Fruit fly (Drosophila melanogaster) whole organism, embryonic: Measurements from ENCODE around the gene kz.

ENCODE experiments used
- BEAF-32 ChIP-seq: fragments of 200-800 bp; sonication (Bioruptor generic); optimal IDR thresholded peaks from 3 replicates; lab custom pipeline; 2017; ENCODE audit warnings: missing biosample characterization, missing genetic modification characterization, mild to moderate bottlenecking, moderate library complexity, missing genetic modification reagents
- Bdp1 ChIP-seq: fragments of 200-800 bp; sonication (Bioruptor generic); optimal IDR thresholded peaks from 3 replicates; lab custom pipeline; 2016; ENCODE audit warnings: missing biosample characterization, missing genetic modification characterization
- CG11723 ChIP-seq: fragments of 200-800 bp; sonication (Bioruptor generic); optimal IDR thresholded peaks from 2 replicates; lab custom pipeline; 2017; ENCODE audit warnings: missing biosample characterization, mild to moderate bottlenecking, missing genetic modification characterization
- CG12071 ChIP-seq: fragments of 200-800 bp; sonication (Bioruptor generic); optimal IDR thresholded peaks from 3 replicates; lab custom pipeline; 2018; ENCODE audit warnings: missing biosample characterization, mild to moderate bottlenecking, missing genetic modification characterization
- CG13424 ChIP-seq: fragments of 200-800 bp; sonication (Bioruptor generic); optimal IDR thresholded peaks from 2 replicates; lab custom pipeline; 2019; ENCODE audit warnings: missing biosample characterization, mild to moderate bottlenecking, missing genetic modification characterization, moderate library complexity
- CG1529 ChIP-seq: fragments of 200-800 bp; sonication (Bioruptor generic); optimal IDR thresholded peaks from 3 replicates; lab custom pipeline; 2018; ENCODE audit warnings: missing biosample characterization, missing genetic modification characterization
- CG15514 ChIP-seq: fragments of 200-800 bp; sonication (Bioruptor generic); optimal IDR thresholded peaks from 3 replicates; lab custom pipeline; 2017; ENCODE audit warnings: missing biosample characterization, missing genetic modification characterization, mild to moderate bottlenecking, moderate library complexity, missing genetic modification reagents
- CG15601 ChIP-seq: fragments of 200-800 bp; sonication (Bioruptor generic); optimal IDR thresholded peaks from 3 replicates; lab custom pipeline; 2019; ENCODE audit warnings: missing biosample characterization, mild to moderate bottlenecking, missing genetic modification characterization, moderate library complexity
- CG2712 ChIP-seq: fragments of 200-800 bp; optimal IDR thresholded peaks from 3 replicates; lab custom pipeline; 2019; ENCODE audit warnings: missing biosample characterization, mild to moderate bottlenecking, missing genetic modification characterization, moderate library complexity
- CG30403 ChIP-seq: fragments of 200-800 bp; sonication (Bioruptor generic); optimal IDR thresholded peaks from 3 replicates; lab custom pipeline; 2016; ENCODE audit warnings: missing biosample characterization, missing genetic modification characterization
- CG3407 ChIP-seq: fragments of 200-800 bp; sonication (Bioruptor generic); optimal IDR thresholded peaks from 2 replicates; lab custom pipeline; 2018; ENCODE audit warnings: missing biosample characterization, mild to moderate bottlenecking, missing genetic modification characterization
- CG3995 ChIP-seq: fragments of 200-800 bp; sonication (Bioruptor generic); optimal IDR thresholded peaks from 3 replicates; lab custom pipeline; 2016; ENCODE audit warnings: missing biosample characterization, missing genetic modification characterization
- CG43689 ChIP-seq: fragments of 200-800 bp; sonication (Bioruptor generic); IDR thresholded peaks from 2 replicates; pipeline ENCODE4 v1.3.6; 2022; ENCODE audit warnings: missing biosample characterization, missing genetic modification characterization
- CG4730 ChIP-seq: fragments of 200-800 bp; sonication (Bioruptor generic); IDR thresholded peaks from 2 replicates; pipeline ENCODE4 v1.3.6; 2022; ENCODE audit warnings: missing biosample characterization, missing genetic modification characterization
- CG7786 ChIP-seq: fragments of 200-800 bp; sonication (Bioruptor generic); optimal IDR thresholded peaks from 2 replicates; lab custom pipeline; 2016; ENCODE audit warnings: missing biosample characterization, missing genetic modification characterization
- CG8924 ChIP-seq: fragments of 200-800 bp; optimal IDR thresholded peaks from 3 replicates; lab custom pipeline; 2019; ENCODE audit warnings: missing biosample characterization, mild to moderate bottlenecking, missing genetic modification characterization, moderate library complexity
- CG9437 ChIP-seq: fragments of 200-800 bp; sonication (Bioruptor generic); optimal IDR thresholded peaks from 2 replicates; lab custom pipeline; 2018; ENCODE audit warnings: missing biosample characterization, mild to moderate bottlenecking, missing genetic modification characterization
- CG9817 ChIP-seq: fragments of 200-800 bp; sonication (Bioruptor generic); optimal IDR thresholded peaks from 2 replicates; lab custom pipeline; 2018; ENCODE audit warnings: missing biosample characterization, mild to moderate bottlenecking, missing genetic modification characterization, moderate library complexity
- D ChIP-seq, 2 experiments: fragments of 200-800 bp in 1 of 2; fragments of >200 bp in 1 of 2; sonication (Bioruptor generic) in 1 of 2; optimal IDR thresholded peaks; 2 replicates in 1 of 2; 3 replicates in 1 of 2; lab custom pipeline; 2017; ENCODE audit warnings: mild to moderate bottlenecking in 1 of 2, missing biosample characterization in 1 of 2, missing genetic modification characterization in 1 of 2, missing genetic modification reagents in 1 of 2
- Dek ChIP-seq: fragments of 200-800 bp; sonication (Bioruptor generic); optimal IDR thresholded peaks from 3 replicates; lab custom pipeline; 2019; ENCODE audit warnings: missing biosample characterization, mild to moderate bottlenecking, missing genetic modification characterization, moderate library complexity
- Dll ChIP-seq: fragments of 200-800 bp; sonication (Bioruptor generic); IDR thresholded peaks from 4 replicates; pipeline ENCODE4 v1.3.6; 2022; ENCODE audit warnings: missing biosample characterization, missing genetic modification characterization; ENCODE audit not compliant: partially characterized antibody
- Dref ChIP-seq: fragments of 200-800 bp; sonication (Bioruptor generic); IDR thresholded peaks from 2 replicates; pipeline ENCODE4 v1.3.6; 2022; ENCODE audit warnings: missing biosample characterization, missing genetic modification characterization
- Elba2 ChIP-seq: fragments of 200-800 bp; sonication (Bioruptor generic); optimal IDR thresholded peaks from 3 replicates; lab custom pipeline; 2016; ENCODE audit warnings: missing biosample characterization, missing genetic modification characterization
- Gug ChIP-seq: fragments of 200-800 bp; sonication (Bioruptor generic); IDR thresholded peaks from 4 replicates; pipeline ENCODE4 v1.3.6; 2022; ENCODE audit warnings: missing biosample characterization, missing genetic modification characterization
- HLH3B ChIP-seq: fragments of 200-800 bp; sonication (Bioruptor generic); IDR thresholded peaks from 2 replicates; pipeline ENCODE4 v1.3.6; 2022; ENCODE audit warnings: missing biosample characterization, missing genetic modification characterization
- Hmr ChIP-seq: fragments of 200-800 bp; sonication (Bioruptor generic); optimal IDR thresholded peaks from 3 replicates; lab custom pipeline; 2017; ENCODE audit warnings: mild to moderate bottlenecking, missing biosample characterization, missing genetic modification reagents, missing genetic modification characterization
- Meics ChIP-seq: fragments of 200-800 bp; sonication (Bioruptor generic); optimal IDR thresholded peaks from 2 replicates; lab custom pipeline; 2017; ENCODE audit warnings: missing biosample characterization, mild to moderate bottlenecking, missing genetic modification characterization
- Side ChIP-seq: fragments of 200-800 bp; sonication (Bioruptor generic); optimal IDR thresholded peaks from 2 replicates; lab custom pipeline; 2016; ENCODE audit warnings: missing biosample characterization, missing genetic modification characterization
- Stat92E ChIP-seq, 3 experiments: fragments of >200 bp in 2 of 3; fragments of 200-800 bp in 1 of 3; sonication (Bioruptor generic) in 1 of 3; optimal IDR thresholded peaks; 2 replicates each; lab custom pipeline; 2017 to 2019; ENCODE audit warnings: missing biosample characterization in 3 of 3, missing genetic modification characterization in 3 of 3, mild to moderate bottlenecking in 1 of 3, moderate library complexity in 1 of 3
- Vsx1 ChIP-seq: fragments of 200-800 bp; sonication (Bioruptor generic); optimal IDR thresholded peaks from 2 replicates; lab custom pipeline; 2017; ENCODE audit warnings: missing biosample characterization, mild to moderate bottlenecking, missing genetic modification characterization, missing genetic modification reagents
- YL-1 ChIP-seq: fragments of 200-800 bp; sonication (Bioruptor generic); optimal IDR thresholded peaks from 3 replicates; lab custom pipeline; 2017; ENCODE audit warnings: missing biosample characterization, mild to moderate bottlenecking, missing genetic modification characterization
- ac ChIP-seq: fragments of 200-800 bp; sonication (Bioruptor generic); optimal IDR thresholded peaks from 3 replicates; lab custom pipeline; 2017; ENCODE audit warnings: missing biosample characterization, mild to moderate bottlenecking, missing genetic modification characterization
- ash1 ChIP-seq: fragments of 200-800 bp; sonication (Bioruptor generic); optimal IDR thresholded peaks from 2 replicates; lab custom pipeline; 2018; ENCODE audit warnings: missing biosample characterization, mild to moderate bottlenecking, missing genetic modification characterization
- crol ChIP-seq: fragments of 200-800 bp; sonication (Bioruptor generic); IDR thresholded peaks from 2 replicates; pipeline ENCODE4 v1.3.6; 2022; ENCODE audit warnings: missing biosample characterization, missing genetic modification characterization
- emc ChIP-seq: fragments of 200-800 bp; sonication (Bioruptor generic); optimal IDR thresholded peaks from 2 replicates; lab custom pipeline; 2016; ENCODE audit warnings: missing biosample characterization, missing genetic modification characterization
- ewg ChIP-seq: fragments of 200-800 bp; sonication (Bioruptor generic); optimal IDR thresholded peaks from 3 replicates; lab custom pipeline; 2017; ENCODE audit warnings: mild to moderate bottlenecking, missing biosample characterization, missing genetic modification reagents, missing genetic modification characterization
- fd64A ChIP-seq: fragments of 200-800 bp; sonication (Bioruptor generic); optimal IDR thresholded peaks from 3 replicates; lab custom pipeline; 2018; ENCODE audit warnings: missing biosample characterization, mild to moderate bottlenecking, missing genetic modification characterization
- gfzf ChIP-seq: fragments of 200-800 bp; sonication (Bioruptor generic); optimal IDR thresholded peaks from 2 replicates; lab custom pipeline; 2016; ENCODE audit warnings: missing biosample characterization, mild to moderate bottlenecking, missing genetic modification characterization, moderate library complexity
- insv ChIP-seq, 2 experiments: fragments of 200-800 bp; sonication (Bioruptor generic); optimal IDR thresholded peaks; 3 replicates each; lab custom pipeline; 2016 to 2018; ENCODE audit warnings: missing biosample characterization in 2 of 2, missing genetic modification characterization in 2 of 2
- kah ChIP-seq: fragments of 200-800 bp; sonication (Bioruptor generic); optimal IDR thresholded peaks from 2 replicates; lab custom pipeline; 2018; ENCODE audit warnings: missing biosample characterization, mild to moderate bottlenecking, missing genetic modification characterization
- knrl ChIP-seq: fragments of 200-800 bp; sonication (Bioruptor generic); IDR thresholded peaks from 3 replicates; pipeline ENCODE4 v1.3.6; 2022; ENCODE audit warnings: missing biosample characterization, missing genetic modification characterization; ENCODE audit not compliant: partially characterized antibody
- nerfin-2 ChIP-seq: fragments of 200-800 bp; sonication (Bioruptor generic); IDR thresholded peaks from 2 replicates; pipeline ENCODE4 v1.3.6; 2022; ENCODE audit warnings: missing biosample characterization, missing genetic modification characterization; ENCODE audit not compliant: partially characterized antibody
- nmo ChIP-seq: fragments of 200-800 bp; sonication (Bioruptor generic); optimal IDR thresholded peaks from 2 replicates; lab custom pipeline; 2018; ENCODE audit warnings: missing biosample characterization, mild to moderate bottlenecking, missing genetic modification characterization, moderate library complexity
- oc ChIP-seq: fragments of 200-800 bp; sonication (Bioruptor generic); optimal IDR thresholded peaks from 2 replicates; lab custom pipeline; 2018; ENCODE audit warnings: missing biosample characterization, mild to moderate bottlenecking, missing genetic modification characterization, moderate library complexity
- odd ChIP-seq: fragments of 200-800 bp; sonication (Bioruptor generic); optimal IDR thresholded peaks from 2 replicates; lab custom pipeline; 2017; ENCODE audit warnings: missing biosample characterization, mild to moderate bottlenecking, missing genetic modification characterization
- onecut ChIP-seq: fragments of 200-800 bp; sonication (Bioruptor generic); IDR thresholded peaks from 2 replicates; pipeline ENCODE4 v1.3.6; 2022; ENCODE audit warnings: missing biosample characterization, missing genetic modification characterization
- otp ChIP-seq: fragments of 200-800 bp; sonication (Bioruptor generic); IDR thresholded peaks from 3 replicates; pipeline ENCODE4, ENCODE4 v1.3.6; 2022; ENCODE audit warnings: missing biosample characterization, missing genetic modification characterization
- row ChIP-seq: fragments of 200-800 bp; sonication (Bioruptor generic); IDR thresholded peaks from 3 replicates; pipeline ENCODE4 v1.3.6; 2022; ENCODE audit warnings: missing biosample characterization, missing genetic modification characterization
- trem ChIP-seq: fragments of 200-800 bp; optimal IDR thresholded peaks from 3 replicates; lab custom pipeline; 2019; ENCODE audit warnings: missing biosample characterization, mild to moderate bottlenecking, missing genetic modification characterization, moderate library complexity

kz gene

dm6 chrX:2270557-2270930 lies 28.7 kb upstream of the kz start, which contains the start of gene CG2924 (continued):
- peak; percentile 89; the same call in 2 of the 4 replicates for TF ChIP-seq Gug (GFP tag; lab: Robert Waterston, UW)
- TF ChIP-seq Stat92E (GFP tag; optimal IDR thresholded peaks at IDR 0.05; lab: Kevin White, UChicago) = peak in 1 of 3 experiments; percentile 4
- peak; percentile 77 for TF ChIP-seq ewg (GFP tag; lab: Kevin White, UChicago)
- TF ChIP-seq Hmr = peak; percentile 83
- peak; percentile 67 for TF ChIP-seq gfzf (GFP tag; lab: Kevin White, UChicago)
- TF ChIP-seq oc (tag; lab: Kevin White, UChicago) = no peak
- peak; percentile 98 for TF ChIP-seq nerfin-2 (GFP tag; lab: Robert Waterston, UW)
- no peak for TF ChIP-seq Elba2 (GFP tag; lab: Kevin White, UChicago)
- peak; percentile 100 for TF ChIP-seq Dref
- peak; percentile 51 for TF ChIP-seq CG15601 (tag; lab: Kevin White, UChicago)
- TF ChIP-seq Vsx1 (GFP tag; lab: Kevin White, UChicago) = no peak
- TF ChIP-seq crol (GFP tag; lab: Robert Waterston, UW) = no peak
- TF ChIP-seq CG43689 (GFP tag; lab: Robert Waterston, UW) = no peak
- TF ChIP-seq insv (GFP tag; optimal IDR thresholded peaks at IDR 0.05; lab: Kevin White, UChicago) = peak in 1 of 2 experiments; percentile 9
- TF ChIP-seq kah (GFP tag; lab: Kevin White, UChicago) = no peak
- TF ChIP-seq fd64A (GFP tag; lab: Kevin White, UChicago) = no peak
- peak; percentile 41 for TF ChIP-seq CG13424 (tag; lab: Kevin White, UChicago)
- peak; percentile 52 for TF ChIP-seq CG30403
- peak; percentile 99 for TF ChIP-seq Dll
- TF ChIP-seq ac = no peak
- TF ChIP-seq CG11723 = no peak
- peak; percentile 99 for TF ChIP-seq knrl (GFP tag; lab: Robert Waterston, UW)
- TF ChIP-seq CG15514 (GFP tag; lab: Kevin White, UChicago) = peak; percentile 93
- peak; percentile 100 for TF ChIP-seq BEAF-32 (GFP tag; lab: Kevin White, UChicago)
- peak; percentile 43 for TF ChIP-seq YL-1 (GFP tag; lab: Kevin White, UChicago)
- TF ChIP-seq row (GFP tag; lab: Robert Waterston, UW) = peak; percentile 59; the same call in 2 of the 3 replicates
- TF ChIP-seq CG3407 (GFP tag; lab: Kevin White, UChicago) = no peak
- TF ChIP-seq emc (GFP tag; lab: Kevin White, UChicago) = peak; percentile 67
- TF ChIP-seq HLH3B = no peak
- peak; percentile 22 for TF ChIP-seq Bdp1 (GFP tag; lab: Kevin White, UChicago)
- no peak for TF ChIP-seq CG4730 (GFP tag; lab: Robert Waterston, UW)
- TF ChIP-seq CG12071 (GFP tag; lab: Kevin White, UChicago) = no peak
- TF ChIP-seq CG9437 (GFP tag; lab: Kevin White, UChicago) = peak; percentile 74
- TF ChIP-seq Meics (GFP tag; lab: Kevin White, UChicago) = no peak
- peak; percentile 68 for TF ChIP-seq Side (GFP tag; lab: Kevin White, UChicago)
- no peak for TF ChIP-seq onecut
- TF ChIP-seq CG9817 = peak; percentile 65
- peak; percentile 64 for TF ChIP-seq CG8924 (tag; lab: Kevin White, UChicago)
- TF ChIP-seq otp = no peak
- peak; percentile 61 for TF ChIP-seq Dek (tag; lab: Kevin White, UChicago)
- TF ChIP-seq CG1529 (GFP tag; lab: Kevin White, UChicago) = no peak
- TF ChIP-seq D (optimal IDR thresholded peaks at IDR 0.05; lab: Kevin White, UChicago) = no peak
- no peak for TF ChIP-seq D (GFP tag; optimal IDR thresholded peaks at IDR 0.05; lab: Kevin White, UChicago)
- peak; percentile 67 for TF ChIP-seq nmo (GFP tag; lab: Kevin White, UChicago)
- peak; percentile 63 for TF ChIP-seq CG7786 (GFP tag; lab: Kevin White, UChicago)
- TF ChIP-seq odd (GFP tag; lab: Kevin White, UChicago) = no peak
- TF ChIP-seq ash1 = peak; percentile 59
- peak; percentile 24 for TF ChIP-seq CG3995
- peak; percentile 53 for TF ChIP-seq CG2712 (tag; lab: Kevin White, UChicago)
- TF ChIP-seq trem (tag; lab: Kevin White, UChicago) = peak; percentile 88
